Worm (Caenorhabditis elegans): ENCODE data around the gene F09B12.5.

The F09B12.5 gene

ce11 chrX:15069242-15069641 is 15.3 kb upstream of the F09B12.5 start, which contains the start of gene mam-6:
mam-6 (minus strand) TSS chrX:15069342.
- TF ChIP-seq sox-4 (tag; optimal IDR thresholded peaks at IDR 0.05) (no peak), F16B12.6 (tag; optimal IDR thresholded peaks at IDR 0.05) (no peak), hpl-2 (GFP tag; optimal IDR thresholded peaks at IDR 0.05) (no peak), nhr-47 (tag; optimal IDR thresholded peaks at IDR 0.05) (no peak)

ce11 chrX:15070137-15070536 is 14.4 kb upstream of the F09B12.5 start:
- peak; percentile 54 for TF ChIP-seq snpc-4 (tag; optimal IDR thresholded peaks at IDR 0.05)
- no peak for TF ChIP-seq fkh-10 (GFP tag; optimal IDR thresholded peaks at IDR 0.05)

DNA sequence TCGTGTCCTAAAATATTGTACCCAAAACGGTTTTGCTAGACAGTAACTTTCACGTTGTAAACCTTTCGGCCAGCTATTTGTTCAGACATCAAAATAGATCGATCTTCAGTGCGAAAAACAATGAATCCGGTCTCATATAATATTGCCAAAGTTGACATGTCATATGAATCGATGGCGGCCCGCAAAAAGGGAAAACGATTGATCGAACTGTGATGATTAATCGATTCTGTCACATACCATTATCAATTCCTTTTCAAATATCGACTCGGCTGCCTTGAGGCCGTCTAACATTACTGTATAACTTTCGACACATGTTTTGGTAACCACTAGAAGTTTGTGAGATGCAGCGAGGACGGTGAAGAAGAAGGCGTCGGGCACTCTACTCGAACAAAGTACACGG is 11.6 kb upstream of the F09B12.5 start:
- TF ChIP-seq efl-1 (optimal IDR thresholded peaks at IDR 0.05) (no peak), efl-1 (GFP tag; optimal IDR thresholded peaks at IDR 0.05 in 1 of 2) (peak in 1 of 2 experiments; percentile 58), nhr-20 (tag; optimal IDR thresholded peaks at IDR 0.05) (peak; percentile 81), nhr-19 (GFP tag; conservative IDR thresholded peaks at IDR 0.05) (peak; percentile 49), dpl-1 (GFP tag; optimal IDR thresholded peaks at IDR 0.05) (peak in 1 of 3 experiments; percentile 8), lin-14 (GFP tag; optimal IDR thresholded peaks at IDR 0.05) (peak; percentile 56), tbx-2 (tag; optimal IDR thresholded peaks at IDR 0.05) (peak; percentile 69), nhr-71 (tag; optimal IDR thresholded peaks at IDR 0.05) (peak; percentile 80), grh-1 (GFP tag; IDR thresholded peaks at IDR 0.05) (0 out of 2 replicates have a peak, but pooled peaks have one; percentile 61), lin-35 (GFP tag; optimal IDR thresholded peaks at IDR 0.05) (peak in 1 of 2 experiments; percentile 35), mdl-1 (tag; optimal IDR thresholded peaks at IDR 0.05) (peak in 1 of 2 experiments; percentile 35), snu-23 (GFP tag; optimal IDR thresholded peaks at IDR 0.05) (peak; percentile 67), nhr-85 (tag) (peak; percentile 96), ceh-88 (GFP tag; IDR thresholded peaks at IDR 0.05) (no peak), nhr-90 (tag; optimal IDR thresholded peaks at IDR 0.05; ENCODE audit: poor library complexity) (peak; percentile 74), unc-130 (tag; optimal IDR thresholded peaks at IDR 0.05) (peak; percentile 28), unc-98 (GFP tag; IDR thresholded peaks at IDR 0.05) (no peak), fkh-8 (tag; optimal IDR thresholded peaks at IDR 0.05) (no peak), blmp-1 (tag; optimal IDR thresholded peaks at IDR 0.05) (peak; percentile 94), aly-2 (tag; optimal IDR thresholded peaks at IDR 0.05) (no peak), elt-3 (tag; optimal IDR thresholded peaks at IDR 0.05) (peak in 2 of 6 experiments; percentile 71 to 72)

DNA sequence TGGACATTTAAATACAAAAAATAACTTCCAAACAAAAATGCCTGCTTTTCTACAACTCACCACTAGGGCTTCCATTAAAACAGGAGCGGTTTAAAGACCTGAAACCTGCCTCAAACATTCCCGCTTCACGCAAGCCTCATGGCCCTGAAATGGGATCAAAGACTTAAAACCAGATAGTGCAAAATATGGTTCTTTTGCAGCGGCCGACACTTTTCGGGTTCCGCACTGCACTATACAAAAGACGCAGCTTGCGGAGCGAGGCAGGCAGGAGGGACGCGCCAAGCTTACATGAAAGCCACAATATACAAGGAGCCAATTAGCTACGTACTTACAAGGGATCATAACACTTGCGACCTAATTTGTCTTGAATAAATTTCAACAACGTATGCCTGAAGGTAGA is 11.0 kb upstream of the F09B12.5 start:
- peak; percentile 34 for TF ChIP-seq snpc-4 (tag; optimal IDR thresholded peaks at IDR 0.05)
- no peak for TF ChIP-seq ztf-4 (tag; optimal IDR thresholded peaks at IDR 0.05)
- no peak for TF ChIP-seq C34B4.2 (tag; optimal IDR thresholded peaks at IDR 0.05)
- TF ChIP-seq unc-86 (tag; optimal IDR thresholded peaks at IDR 0.05): no peak
- TF ChIP-seq nhr-20 (tag; optimal IDR thresholded peaks at IDR 0.05): no peak

ce11 chrX:15075170-15075569 is 9.3 kb upstream of the F09B12.5 start:
- no peak for TF ChIP-seq jun-1 (tag; optimal IDR thresholded peaks at IDR 0.05)
- no peak for TF ChIP-seq zip-4 (GFP tag; optimal IDR thresholded peaks at IDR 0.05)
- TF ChIP-seq nhr-85 (tag): peak; percentile 9
- TF ChIP-seq efl-1 (optimal IDR thresholded peaks at IDR 0.05): no peak
- peak in 1 of 2 experiments; percentile 53 for TF ChIP-seq efl-1 (GFP tag; optimal IDR thresholded peaks at IDR 0.05 in 1 of 2)
- peak; percentile 11 for TF ChIP-seq snpc-4 (tag; optimal IDR thresholded peaks at IDR 0.05)

- TF ChIP-seq lin-14 (GFP tag; optimal IDR thresholded peaks at IDR 0.05): peak; percentile 21
- TF ChIP-seq nhr-28 (tag; optimal IDR thresholded peaks at IDR 0.05): no peak
- TF ChIP-seq nhr-20 (tag; optimal IDR thresholded peaks at IDR 0.05): peak; percentile 47
- no peak for TF ChIP-seq C04F5.9 (tag; optimal IDR thresholded peaks at IDR 0.05)
- TF ChIP-seq unc-98 (GFP tag; IDR thresholded peaks at IDR 0.05): no peak
- no peak for TF ChIP-seq fkh-4 (tag; optimal IDR thresholded peaks at IDR 0.05; ENCODE audit: borderline replicate concordance)
- TF ChIP-seq fos-1 (tag; optimal IDR thresholded peaks at IDR 0.05): no peak
- TF ChIP-seq ceh-90 (tag; optimal IDR thresholded peaks at IDR 0.05): no peak
- no peak for TF ChIP-seq ztf-4 (tag; optimal IDR thresholded peaks at IDR 0.05)
- no peak for TF ChIP-seq hlh-17 (GFP tag; optimal IDR thresholded peaks at IDR 0.05; ENCODE audit: borderline replicate concordance)
- TF ChIP-seq ztf-11 (tag; optimal IDR thresholded peaks at IDR 0.05): no peak
- no peak for TF ChIP-seq snu-23 (GFP tag; optimal IDR thresholded peaks at IDR 0.05)
- TF ChIP-seq pax-3 (tag; optimal IDR thresholded peaks at IDR 0.05): no peak
- TF ChIP-seq dpl-1 (GFP tag; optimal IDR thresholded peaks at IDR 0.05): no peak
- TF ChIP-seq unc-30 (tag; optimal IDR thresholded peaks at IDR 0.05): no peak
- no peak for TF ChIP-seq alr-1 (tag; optimal IDR thresholded peaks at IDR 0.05; ENCODE audit: borderline replicate concordance)
- peak; percentile 4 for TF ChIP-seq nhr-71 (tag; optimal IDR thresholded peaks at IDR 0.05)
- TF ChIP-seq nhr-19 (GFP tag; conservative IDR thresholded peaks at IDR 0.05): no peak
- no peak for TF ChIP-seq blmp-1 (tag; optimal IDR thresholded peaks at IDR 0.05)
Measured at ce11 chrX:15076042-15076565, 8.4 kb upstream of the F09B12.5 start, which contains the start of the genes H40L08.3 and H40L08.9. H40L08.3 (minus strand) TSS chrX:15076092. H40L08.9 (minus strand) TSS chrX:15076480.
